Worm (Caenorhabditis elegans) whole organism, late embryonic: Measurements from ENCODE around the gene F16G10.6.

Experiments used
- C08G9.2 ChIP-seq: sonication (generic microtip); optimal IDR thresholded peaks from 2 replicates; lab custom pipeline; 2016; ENCODE audit warnings: mild to moderate bottlenecking, missing genetic modification characterization, moderate library complexity, missing compliant biosample characterization
- C38D4.7 ChIP-seq: fragments of 200-800 bp; sonication (Bioruptor generic); optimal IDR thresholded peaks from 2 replicates; lab custom pipeline; 2018; ENCODE audit warnings: mild to moderate bottlenecking, missing genetic modification characterization, moderate library complexity, missing compliant biosample characterization
- F13H6.1 ChIP-seq: sonication (generic microtip); optimal IDR thresholded peaks from 2 replicates; lab custom pipeline; 2016; ENCODE audit warnings: missing genetic modification characterization, missing compliant biosample characterization
- K02D7.2 ChIP-seq: sonication (generic microtip); optimal IDR thresholded peaks from 2 replicates; lab custom pipeline; 2017; ENCODE audit warnings: mild to moderate bottlenecking, missing genetic modification characterization, missing compliant biosample characterization
- K09A11.1 ChIP-seq: sonication (generic microtip); optimal IDR thresholded peaks from 2 replicates; lab custom pipeline; 2017; ENCODE audit warnings: antibody characterized with exemption, mild to moderate bottlenecking, missing genetic modification characterization, missing compliant biosample characterization; ENCODE audit not compliant: insufficient read depth
- Y22D7AL.16 ChIP-seq: sonication (generic microtip); optimal IDR thresholded peaks from 2 replicates; lab custom pipeline; 2016; ENCODE audit warnings: missing genetic modification characterization, missing compliant biosample characterization
- ahr-1 ChIP-seq: sonication (generic microtip); optimal IDR thresholded peaks from 2 replicates; lab custom pipeline; 2016; ENCODE audit warnings: missing genetic modification characterization, missing compliant biosample characterization
- ama-1 ChIP-seq: fragments of 150-350 bp; optimal IDR thresholded peaks from 2 replicates; lab custom pipeline; 2014
- ceh-24 ChIP-seq: sonication (generic microtip); optimal IDR thresholded peaks from 2 replicates; lab custom pipeline; 2016; ENCODE audit warnings: mild to moderate bottlenecking, missing genetic modification characterization, missing compliant biosample characterization
- ceh-31 ChIP-seq: sonication (generic microtip); optimal IDR thresholded peaks from 2 replicates; lab custom pipeline; 2016; ENCODE audit warnings: missing genetic modification characterization, missing compliant biosample characterization
- ceh-45 ChIP-seq: fragments of 200-800 bp; sonication (Bioruptor generic); IDR thresholded peaks from 2 replicates; pipeline ENCODE4 v1.3.6; 2022; ENCODE audit warnings: missing genetic modification reagents, missing genetic modification characterization, missing compliant biosample characterization
- che-1 ChIP-seq: sonication (generic microtip); optimal IDR thresholded peaks from 2 replicates; lab custom pipeline; 2016; ENCODE audit warnings: mild to moderate bottlenecking, missing genetic modification characterization, missing compliant biosample characterization
- dmd-4 ChIP-seq: sonication (generic microtip); optimal IDR thresholded peaks from 2 replicates; lab custom pipeline; 2016; ENCODE audit warnings: borderline replicate concordance, missing genetic modification characterization, missing compliant biosample characterization
- dve-1 ChIP-seq: sonication (generic microtip); optimal IDR thresholded peaks from 2 replicates; lab custom pipeline; 2017; ENCODE audit warnings: antibody characterized with exemption, mild to moderate bottlenecking, missing genetic modification characterization, missing compliant biosample characterization
- elt-2 ChIP-seq: sonication (generic microtip); optimal IDR thresholded peaks from 2 replicates; lab custom pipeline; 2016; ENCODE audit warnings: missing genetic modification reagents, missing genetic modification characterization, missing compliant biosample characterization
- elt-4 ChIP-seq: sonication (generic microtip); optimal IDR thresholded peaks from 2 replicates; lab custom pipeline; 2016; ENCODE audit warnings: missing genetic modification characterization, missing compliant biosample characterization
- eyg-1 ChIP-seq: sonication (generic microtip); optimal IDR thresholded peaks from 2 replicates; lab custom pipeline; 2016; ENCODE audit warnings: missing genotype, missing genetic modification characterization, missing compliant biosample characterization
- fax-1 ChIP-seq: sonication (generic microtip); optimal IDR thresholded peaks from 2 replicates; lab custom pipeline; 2016; ENCODE audit warnings: missing genotype, missing genetic modification characterization, missing compliant biosample characterization
- fkh-10 ChIP-seq: fragments of 150-350 bp; optimal IDR thresholded peaks from 2 replicates; lab custom pipeline; 2014; ENCODE audit warnings: missing biosample characterization, missing genetic modification reagents, missing genetic modification characterization
- fkh-6 ChIP-seq: sonication (generic microtip); optimal IDR thresholded peaks from 2 replicates; lab custom pipeline; 2016; ENCODE audit warnings: missing genetic modification characterization, missing compliant biosample characterization
- hlh-13 ChIP-seq: fragments of 200-800 bp; sonication (Bioruptor generic); optimal IDR thresholded peaks from 2 replicates; lab custom pipeline; 2018; ENCODE audit warnings: mild to moderate bottlenecking, missing genetic modification characterization, missing compliant biosample characterization
- hlh-15 ChIP-seq: sonication (generic microtip); optimal IDR thresholded peaks from 2 replicates; lab custom pipeline; 2016; ENCODE audit warnings: missing genetic modification characterization, missing compliant biosample characterization
- hlh-30 ChIP-seq: sonication (generic microtip); optimal IDR thresholded peaks from 2 replicates; lab custom pipeline; 2017; ENCODE audit warnings: antibody characterized with exemption, missing genetic modification characterization, missing compliant biosample characterization; ENCODE audit not compliant: insufficient read depth
- hlh-6 ChIP-seq: sonication (generic microtip); optimal IDR thresholded peaks from 2 replicates; lab custom pipeline; 2016; ENCODE audit warnings: missing genotype, missing genetic modification characterization, missing compliant biosample characterization
- lin-11 ChIP-seq: fragments of 200-800 bp; sonication (Bioruptor generic); optimal IDR thresholded peaks from 2 replicates; lab custom pipeline; 2018; ENCODE audit warnings: mild to moderate bottlenecking, missing genetic modification characterization, missing compliant biosample characterization
- madf-2 ChIP-seq: sonication (generic microtip); optimal IDR thresholded peaks from 2 replicates; lab custom pipeline; 2017; ENCODE audit warnings: missing genetic modification characterization, missing compliant biosample characterization
- odd-2 ChIP-seq: sonication (generic microtip); optimal IDR thresholded peaks from 2 replicates; lab custom pipeline; 2017; ENCODE audit warnings: antibody characterized with exemption, mild to moderate bottlenecking, missing genetic modification characterization, missing compliant biosample characterization
- pag-3 ChIP-seq: sonication (generic microtip); optimal IDR thresholded peaks from 2 replicates; lab custom pipeline; 2016; ENCODE audit warnings: missing compliant biosample characterization, missing genetic modification characterization, borderline replicate concordance
- pha-2 ChIP-seq: sonication (generic microtip); optimal IDR thresholded peaks from 2 replicates; lab custom pipeline; 2017; ENCODE audit warnings: mild to moderate bottlenecking, missing genetic modification characterization, missing compliant biosample characterization
- pqm-1 ChIP-seq: sonication (generic microtip); optimal IDR thresholded peaks from 2 replicates; lab custom pipeline; 2016; ENCODE audit warnings: missing genetic modification characterization, missing compliant biosample characterization
- pros-1 ChIP-seq: fragments of 150-350 bp; optimal IDR thresholded peaks from 2 replicates; lab custom pipeline; 2014; ENCODE audit warnings: missing biosample characterization, missing genetic modification reagents, missing genetic modification characterization
- rnt-1 ChIP-seq: sonication (generic microtip); optimal IDR thresholded peaks from 2 replicates; lab custom pipeline; 2016; ENCODE audit warnings: missing genetic modification characterization, missing compliant biosample characterization
- sox-4 ChIP-seq: sonication (generic microtip); optimal IDR thresholded peaks from 2 replicates; lab custom pipeline; 2017; ENCODE audit warnings: mild to moderate bottlenecking, missing genetic modification characterization, inconsistent platforms, missing compliant biosample characterization
- tbx-7 ChIP-seq: sonication (generic microtip); optimal IDR thresholded peaks from 2 replicates; lab custom pipeline; 2016; ENCODE audit warnings: missing genotype, missing genetic modification characterization, missing compliant biosample characterization
- ttx-3 ChIP-seq: sonication (generic microtip); optimal IDR thresholded peaks from 2 replicates; lab custom pipeline; 2016; ENCODE audit warnings: missing genetic modification reagents, missing genetic modification characterization, missing compliant biosample characterization
- unc-55 ChIP-seq: sonication (generic microtip); optimal IDR thresholded peaks from 2 replicates; lab custom pipeline; 2017; ENCODE audit warnings: missing biosample characterization, missing genetic modification reagents, missing genetic modification characterization
- unc-86 ChIP-seq: sonication (generic microtip); optimal IDR thresholded peaks from 2 replicates; lab custom pipeline; 2016; ENCODE audit warnings: missing genetic modification characterization, missing compliant biosample characterization

The F16G10.6 gene

DNA sequence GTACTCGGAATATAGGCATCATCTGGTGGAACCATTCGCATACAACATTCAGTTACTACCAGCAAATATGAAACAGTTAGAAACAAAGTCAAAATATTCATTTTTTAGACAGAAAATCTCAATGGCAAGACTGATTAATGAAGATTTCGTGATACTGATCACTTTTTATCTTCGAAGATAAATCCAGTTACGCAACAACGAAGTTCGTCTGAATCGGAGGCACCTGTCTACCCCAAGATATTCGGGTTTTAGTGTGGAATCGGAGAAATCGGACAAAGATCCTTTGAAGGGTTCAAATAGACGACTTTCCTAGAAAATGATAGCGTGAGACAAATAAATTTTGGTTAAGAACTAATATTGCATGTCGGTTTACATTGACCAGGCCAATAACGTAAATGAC is 18.2 kb upstream of the F16G10.6 start, which contains the start of gene F16G10.13:
Gene F16G10.13 (minus strand): TSS at position 101 of the 400 bp plus-strand sequence.
- TF ChIP-seq dve-1 (tag; lab: Kevin White, UChicago), result no peak
- no peak for TF ChIP-seq che-1 (tag; lab: Kevin White, UChicago)
- TF ChIP-seq fkh-6 (tag; lab: Kevin White, UChicago), result no peak
- TF ChIP-seq hlh-6, result no peak
- no peak for TF ChIP-seq odd-2 (tag; lab: Kevin White, UChicago)
- TF ChIP-seq Y22D7AL.16, result no peak
- no peak for TF ChIP-seq elt-4 (tag; lab: Kevin White, UChicago)
- no peak for TF ChIP-seq ceh-24 (tag; lab: Kevin White, UChicago)
- TF ChIP-seq ahr-1 (tag; lab: Kevin White, UChicago), result no peak
- TF ChIP-seq sox-4 (tag; lab: Kevin White, UChicago), result no peak
- TF ChIP-seq eyg-1, result no peak
- no peak for TF ChIP-seq K02D7.2
- TF ChIP-seq K09A11.1 (tag; lab: Kevin White, UChicago), result no peak
- no peak for TF ChIP-seq ttx-3
- no peak for TF ChIP-seq ceh-45 (GFP tag; lab: Robert Waterston, UW)
- TF ChIP-seq elt-2, result no peak
- no peak for TF ChIP-seq dmd-4 (tag; lab: Kevin White, UChicago)
- TF ChIP-seq pqm-1 (tag; lab: Kevin White, UChicago), result no peak
- TF ChIP-seq fkh-10 (GFP tag; lab: Kevin White, UChicago), result no peak
- TF ChIP-seq ceh-31, result no peak
- TF ChIP-seq, all 69 proteins: peak for 0

DNA sequence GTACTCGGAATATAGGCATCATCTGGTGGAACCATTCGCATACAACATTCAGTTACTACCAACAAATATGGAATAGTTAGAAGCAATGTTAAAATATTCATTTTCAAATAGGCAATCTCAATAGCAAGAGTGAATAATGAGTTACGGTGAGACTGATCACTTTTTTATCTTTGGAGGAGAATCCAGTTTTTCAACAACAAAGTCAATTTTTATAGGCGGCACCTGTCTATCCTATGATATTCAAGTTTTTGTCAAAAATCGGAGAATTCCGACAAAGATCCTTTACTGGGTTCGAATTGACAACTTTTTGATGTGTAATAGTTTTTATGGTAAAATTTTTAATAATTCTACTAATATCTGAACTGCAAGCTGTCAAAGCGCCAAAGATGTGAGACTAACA is 16.2 kb upstream of the F16G10.6 start, which contains the start of gene F16G10.11:
Gene F16G10.11 (minus strand): TSS at position 101 of the 400 bp plus-strand sequence.
- TF ChIP-seq unc-86 (no peak), pros-1 (tag; lab: Kevin White, UChicago) (no peak), F13H6.1 (no peak), fax-1 (tag; lab: Kevin White, UChicago) (no peak), ttx-3 (no peak), hlh-15 (tag; lab: Kevin White, UChicago) (no peak), pha-2 (tag; lab: Kevin White, UChicago) (no peak), tbx-7 (tag; lab: Kevin White, UChicago) (no peak), C08G9.2 (no peak), fkh-10 (GFP tag; lab: Kevin White, UChicago) (no peak), rnt-1 (tag; lab: Kevin White, UChicago) (no peak), ama-1 (lab: Kevin White, UChicago) (no peak), hlh-13 (GFP tag; lab: Kevin White, UChicago) (no peak), eyg-1 (no peak), hlh-30 (tag; lab: Kevin White, UChicago) (no peak), dmd-4 (tag; lab: Kevin White, UChicago) (no peak), lin-11 (tag; lab: Kevin White, UChicago) (no peak)

DNA sequence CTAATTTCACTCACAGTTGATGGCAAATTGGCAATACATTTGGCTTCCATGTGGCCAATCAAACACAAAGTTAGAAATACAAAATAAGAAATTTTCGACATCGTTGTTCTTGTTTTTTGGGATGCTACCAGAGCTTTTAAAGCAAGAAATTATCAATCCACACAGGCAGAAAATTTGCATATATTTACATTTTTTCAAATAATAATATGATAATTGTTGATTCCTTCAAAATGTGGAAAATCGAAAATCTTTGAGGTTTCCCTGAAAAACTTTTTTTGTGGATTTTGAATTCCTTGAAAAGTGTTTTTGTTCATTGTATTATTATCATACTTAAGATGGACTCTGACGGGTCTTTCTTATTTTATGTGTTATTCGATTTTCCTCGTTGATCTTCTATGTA is 13.2 kb upstream of the F16G10.6 start, which contains the start of gene F16G10.10:
Gene F16G10.10 (minus strand): TSS at position 101 of the 400 bp plus-strand sequence.
- TF ChIP-seq madf-2 (tag; lab: Kevin White, UChicago), result no peak
- no peak for TF ChIP-seq ama-1 (lab: Kevin White, UChicago)
- TF ChIP-seq ahr-1 (tag; lab: Kevin White, UChicago), result no peak
- no peak for TF ChIP-seq C38D4.7
- no peak for TF ChIP-seq unc-55 (GFP tag; lab: Kevin White, UChicago)
- no peak for TF ChIP-seq che-1 (tag; lab: Kevin White, UChicago)

DNA sequence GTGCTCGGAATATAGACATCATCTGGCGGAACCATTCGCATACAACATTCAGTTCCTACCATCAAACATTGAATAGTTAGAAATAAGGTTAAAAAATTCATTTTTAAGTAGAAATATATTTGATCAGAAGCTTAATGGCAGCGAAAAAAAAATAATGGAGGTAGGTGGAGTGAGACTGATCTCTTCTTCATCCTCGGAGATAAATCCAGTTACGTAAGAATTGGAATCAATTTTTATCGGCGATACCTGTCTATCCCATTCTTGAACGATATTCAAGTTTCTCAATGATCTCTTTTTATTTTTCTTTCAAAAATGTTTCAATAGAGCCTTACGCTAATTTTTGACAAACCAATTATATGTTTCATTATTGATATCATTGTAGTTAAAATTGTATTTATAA is 7.8 kb upstream of the F16G10.6 start, which contains the start of gene F16G10.9:
Gene F16G10.9 (minus strand): TSS at position 101 of the 400 bp plus-strand sequence.
- TF ChIP-seq pqm-1 (tag; lab: Kevin White, UChicago) (no peak), unc-86 (no peak), pag-3 (tag; lab: Kevin White, UChicago) (no peak)
- TF ChIP-seq, all 69 proteins: peak for 0
